Fruit fly (Drosophila melanogaster) whole organism, pupa: ENCODE measurements around the gene CG4271.

ENCODE experiments used
- CG10348 ChIP-seq: fragments of 200-800 bp; sonication (Bioruptor generic); IDR thresholded peaks from 2 replicates; pipeline ENCODE4 v1.3.6; 2022; ENCODE audit warnings: missing biosample characterization, missing genetic modification characterization
- CG12605 ChIP-seq: fragments of 200-800 bp; sonication (Bioruptor generic); IDR thresholded peaks from 2 replicates; pipeline ENCODE4 v1.3.6; 2022; ENCODE audit warnings: missing biosample characterization, missing genetic modification characterization
- CG13204 ChIP-seq: fragments of 200-800 bp; sonication (Bioruptor generic); optimal IDR thresholded peaks from 2 replicates; lab custom pipeline; 2018; ENCODE audit warnings: missing biosample characterization, mild to moderate bottlenecking, missing genetic modification characterization, moderate library complexity
- CG14655 ChIP-seq: fragments of 200-800 bp; sonication (Bioruptor generic); optimal IDR thresholded peaks from 3 replicates; lab custom pipeline; 2017; ENCODE audit warnings: mild to moderate bottlenecking, missing biosample characterization, missing genetic modification reagents, missing genetic modification characterization
- CG15710 ChIP-seq: fragments of 200-800 bp; sonication (Bioruptor generic); optimal IDR thresholded peaks from 2 replicates; lab custom pipeline; 2018; ENCODE audit warnings: missing biosample characterization, mild to moderate bottlenecking, missing genetic modification characterization, moderate library complexity
- CG4496 ChIP-seq: fragments of 200-800 bp; sonication (Bioruptor generic); IDR thresholded peaks from 3 replicates; pipeline ENCODE4 v1.3.6; 2022; ENCODE audit warnings: missing biosample characterization, missing genetic modification characterization
- CG8159 ChIP-seq: fragments of 200-800 bp; sonication (Bioruptor generic); optimal IDR thresholded peaks from 3 replicates; lab custom pipeline; 2018; ENCODE audit warnings: missing biosample characterization, mild to moderate bottlenecking, missing genetic modification characterization, moderate library complexity
- CG8301 ChIP-seq: fragments of 200-800 bp; sonication (Bioruptor generic); optimal IDR thresholded peaks from 2 replicates; lab custom pipeline; 2018; ENCODE audit warnings: missing biosample characterization, mild to moderate bottlenecking, missing genetic modification characterization
- CG9948 ChIP-seq: fragments of 200-800 bp; sonication (Bioruptor generic); optimal IDR thresholded peaks from 2 replicates; lab custom pipeline; 2018; ENCODE audit warnings: missing biosample characterization, mild to moderate bottlenecking, missing genetic modification characterization, moderate library complexity
- D1 ChIP-seq: fragments of 200-800 bp; sonication (Bioruptor generic); optimal IDR thresholded peaks from 2 replicates; lab custom pipeline; 2018; ENCODE audit warnings: missing biosample characterization, mild to moderate bottlenecking, missing genetic modification characterization, moderate library complexity
- EcR ChIP-seq: fragments of 200-800 bp; sonication (Bioruptor generic); optimal IDR thresholded peaks from 3 replicates; lab custom pipeline; 2019; ENCODE audit warnings: missing biosample characterization, missing genetic modification characterization, mild to moderate bottlenecking, moderate library complexity, missing genetic modification reagents
- Ets98B ChIP-seq: fragments of 200-800 bp; sonication (Bioruptor generic); IDR thresholded peaks from 2 replicates; pipeline ENCODE4 v1.3.6; 2022; ENCODE audit warnings: missing biosample characterization, missing genetic modification characterization
- Pif1A ChIP-seq: fragments of 200-800 bp; sonication (Bioruptor generic); optimal IDR thresholded peaks from 3 replicates; lab custom pipeline; 2016; ENCODE audit warnings: missing biosample characterization, missing genetic modification characterization
- Pif1B ChIP-seq: fragments of 200-800 bp; sonication (Bioruptor generic); optimal IDR thresholded peaks from 3 replicates; lab custom pipeline; 2016; ENCODE audit warnings: missing biosample characterization, missing genetic modification characterization
- Snoo ChIP-seq: fragments of 200-800 bp; sonication (Bioruptor generic); optimal IDR thresholded peaks from 3 replicates; lab custom pipeline; 2017; ENCODE audit warnings: missing biosample characterization, mild to moderate bottlenecking, missing genetic modification characterization, inconsistent platforms
- fd96Ca ChIP-seq: fragments of 200-800 bp; sonication (Bioruptor generic); IDR thresholded peaks from 3 replicates; pipeline ENCODE4 v1.3.6; 2022; ENCODE audit warnings: missing biosample characterization, missing genetic modification characterization
- rn ChIP-seq: fragments of 200-800 bp; sonication (Bioruptor generic); IDR thresholded peaks from 2 replicates; pipeline ENCODE4 v1.3.6; 2022; ENCODE audit warnings: missing biosample characterization, missing genetic modification characterization

CG4271 gene

DNA sequence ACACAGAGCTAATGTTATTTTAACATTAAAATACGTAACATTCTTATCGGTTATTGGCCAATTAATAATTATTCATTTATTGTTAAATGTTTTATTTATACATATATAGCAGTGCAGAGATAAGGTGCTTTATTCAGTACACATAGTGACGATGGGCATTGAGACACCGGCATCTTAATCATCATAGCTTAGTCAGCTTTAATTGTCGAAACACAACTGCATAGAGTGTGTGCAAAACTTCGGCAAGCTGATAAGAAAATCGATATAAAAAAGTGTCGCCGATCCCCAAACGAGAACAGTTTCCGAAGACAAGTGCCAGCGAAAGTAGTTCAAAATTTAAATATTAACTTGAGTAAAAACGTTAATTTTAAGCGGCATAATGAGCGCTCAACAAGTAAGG is 22.7 kb downstream of the CG4271 start, which contains the start of gene CG16995:
Gene CG16995, plus strand, starts transcription at position 301 of the 400 bp plus-strand sequence.
- TF ChIP-seq Snoo (tag; lab: Kevin White, UChicago), result no peak
- no peak for TF ChIP-seq CG15710
- TF ChIP-seq CG4496 (GFP tag; lab: Robert Waterston, UW), result no peak
- TF ChIP-seq fd96Ca (GFP tag; lab: Robert Waterston, UW), result no peak
- TF ChIP-seq CG14655, result no peak
- TF ChIP-seq CG13204, result no peak
- no peak for TF ChIP-seq EcR
- no peak for TF ChIP-seq D1 (tag; lab: Kevin White, UChicago)
- TF ChIP-seq Ets98B (GFP tag; lab: Robert Waterston, UW), result no peak

DNA sequence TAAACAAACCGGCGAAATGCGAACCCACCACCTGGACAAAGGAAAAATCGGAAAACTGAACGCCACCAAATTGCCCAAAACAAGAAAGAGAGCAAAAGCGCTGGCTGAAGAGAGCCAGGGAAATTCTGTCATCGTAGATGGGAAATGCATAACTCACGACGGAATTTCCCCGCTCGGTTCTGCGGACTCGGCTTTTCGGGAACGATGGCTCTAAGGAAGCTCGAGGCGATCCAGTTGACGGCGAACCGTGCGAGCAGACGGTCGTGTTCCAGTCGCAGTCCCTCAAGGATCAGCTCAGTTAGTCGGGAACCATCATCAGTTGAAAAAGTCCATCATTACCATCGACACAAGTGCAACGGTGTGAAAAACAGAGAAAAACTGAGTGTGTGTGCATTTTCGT is 26.5 kb downstream of the CG4271 start, which contains the start of gene eys:
Gene eys, plus strand, starts transcription at position 232 of the 400 bp plus-strand sequence.
- no peak for TF ChIP-seq CG9948 (tag; lab: Kevin White, UChicago)
- no peak for TF ChIP-seq CG8159
- TF ChIP-seq CG8301 (tag; lab: Kevin White, UChicago), result no peak
- no peak for TF ChIP-seq rn
- no peak for TF ChIP-seq CG10348 (GFP tag; lab: Robert Waterston, UW)
- no peak for TF ChIP-seq CG12605 (GFP tag; lab: Robert Waterston, UW)
- TF ChIP-seq Snoo (tag; lab: Kevin White, UChicago), result no peak
- TF ChIP-seq EcR, result no peak

DNA sequence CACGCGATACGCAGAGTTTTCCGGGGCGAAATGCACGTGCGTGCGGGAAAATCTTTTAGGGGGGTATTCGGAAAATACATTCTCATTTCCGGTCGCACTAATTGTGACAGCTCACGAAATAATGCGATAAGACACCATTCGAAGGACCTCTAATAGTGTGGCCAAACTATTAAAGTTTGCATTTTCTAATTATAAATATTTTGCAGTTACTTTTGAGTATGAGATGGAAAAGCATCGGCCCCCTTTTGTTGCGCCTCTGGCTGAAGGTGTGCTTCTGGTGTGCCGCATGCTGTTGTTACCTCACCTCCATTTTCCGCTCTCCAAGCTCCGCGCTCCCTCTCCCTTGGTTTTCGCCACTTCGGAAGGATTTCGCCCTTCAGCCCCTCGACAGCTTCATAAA is 29.2 kb downstream of the CG4271 start:
- TF ChIP-seq Pif1B (GFP tag; lab: Kevin White, UChicago) (no peak), EcR (no peak), Ets98B (GFP tag; lab: Robert Waterston, UW) (no peak), fd96Ca (GFP tag; lab: Robert Waterston, UW) (0 out of 3 replicates have a peak, but pooled peaks have one; percentile 11), Pif1A (no peak)
